Worm (Caenorhabditis elegans): Measurements from ENCODE around the gene clhm-1.

DNA sequence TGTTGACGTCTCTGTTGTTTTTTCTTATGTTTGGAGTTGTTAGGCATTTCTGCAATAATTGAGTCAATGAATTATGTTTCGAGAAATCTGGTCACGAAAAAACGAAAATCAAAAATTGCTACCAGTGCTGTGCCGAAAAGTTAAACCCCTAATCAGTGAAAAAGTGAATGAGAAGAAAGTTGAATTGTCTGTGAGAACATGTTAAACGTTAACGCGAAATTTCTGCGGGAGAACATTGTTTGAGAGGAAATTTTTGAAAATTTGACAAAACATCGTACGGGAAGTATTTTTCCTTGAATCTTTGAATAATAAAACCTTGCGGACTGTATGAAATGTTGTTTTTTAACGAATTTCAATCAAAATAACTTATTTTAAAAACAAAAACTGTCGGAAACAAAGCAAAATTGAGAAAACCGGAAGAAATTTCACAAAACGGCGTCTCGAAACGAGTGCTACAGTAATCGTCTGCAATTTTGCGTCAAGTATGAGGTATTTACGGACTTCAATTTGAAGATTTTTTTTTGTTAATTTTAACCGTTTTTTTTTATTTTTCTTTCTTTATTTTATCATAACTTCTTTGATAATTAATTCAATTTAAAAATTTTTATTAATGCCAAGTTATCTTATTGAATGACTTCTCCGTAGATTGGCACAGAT lies 22.9 kb upstream of the clhm-1 start, which contains the start of gene adal-1:
- TF ChIP-seq ceh-91 (GFP tag; IDR thresholded peaks at IDR 0.05) (no peak), pha-4 (tag; optimal IDR thresholded peaks at IDR 0.05) (no peak), dpl-1 (GFP tag; optimal IDR thresholded peaks at IDR 0.05) (no peak), F57C9.4 (tag; optimal IDR thresholded peaks at IDR 0.05) (no peak), unc-130 (GFP tag; optimal IDR thresholded peaks at IDR 0.05) (no peak), gei-17 (GFP tag; optimal IDR thresholded peaks at IDR 0.05) (no peak)
